Fruit fly (Drosophila melanogaster): Measurements from ENCODE around the gene CG11964.

CG11964 gene

DNA sequence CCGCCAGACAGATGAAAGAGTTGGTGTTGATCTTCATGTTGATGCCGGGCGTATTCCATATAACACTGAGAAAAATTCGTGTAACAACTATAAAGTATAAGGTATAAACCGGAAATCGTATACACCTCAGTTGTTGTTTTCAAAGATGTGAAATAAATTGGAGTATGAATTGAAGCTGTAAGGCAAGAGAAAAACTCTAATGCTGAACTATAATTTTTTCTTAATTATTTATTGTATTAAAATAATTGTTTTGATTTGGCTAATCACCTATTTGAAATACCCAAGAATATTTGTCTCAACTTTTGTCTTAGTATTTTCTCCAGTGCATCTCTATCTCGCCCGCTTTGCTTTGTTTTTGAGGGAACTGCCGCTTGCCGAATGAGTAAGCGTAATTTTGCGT is 15.5 kb upstream of the CG11964 start (continued):
- no peak for TF ChIP-seq Doc2 (GFP tag; IDR thresholded peaks at IDR 0.05)
- no peak for TF ChIP-seq gcm2 (GFP tag; optimal IDR thresholded peaks at IDR 0.05)
- no peak for TF ChIP-seq Atf-2 (GFP tag; optimal IDR thresholded peaks at IDR 0.05)
- no peak for TF ChIP-seq Hey (tag; optimal IDR thresholded peaks at IDR 0.05)
- TF ChIP-seq NfI (GFP tag; optimal IDR thresholded peaks at IDR 0.05) = peak; percentile 39
- no peak for TF ChIP-seq CG4360 (GFP tag; IDR thresholded peaks at IDR 0.05)
- TF ChIP-seq sqz (GFP tag; optimal IDR thresholded peaks at IDR 0.05) = peak; percentile 11
- TF ChIP-seq Sin3A (optimal IDR thresholded peaks at IDR 0.05) = no peak
- TF ChIP-seq CG15269 (tag; optimal IDR thresholded peaks at IDR 0.05) = peak; percentile 74
- TF ChIP-seq Dip3 (GFP tag; optimal IDR thresholded peaks at IDR 0.05) = no peak
- TF ChIP-seq CG12942 (GFP tag; optimal IDR thresholded peaks at IDR 0.05) = peak; percentile 30
- no peak for TF ChIP-seq sim (GFP tag; IDR thresholded peaks at IDR 0.05)
- TF ChIP-seq CG18011 (GFP tag; optimal IDR thresholded peaks at IDR 0.05) = no peak
- TF ChIP-seq Dek (tag; optimal IDR thresholded peaks at IDR 0.05) = peak; percentile 26
- TF ChIP-seq scrt (GFP tag; optimal IDR thresholded peaks at IDR 0.05) = peak; percentile 5
- peak; percentile 7 for TF ChIP-seq CG33557 (GFP tag; optimal IDR thresholded peaks at IDR 0.05)
- peak; percentile 56 for TF ChIP-seq Hr3 (GFP tag; optimal IDR thresholded peaks at IDR 0.05)
- no peak for TF ChIP-seq MBD-R2 (GFP tag; IDR thresholded peaks at IDR 0.05)
- TF ChIP-seq dan (GFP tag; IDR thresholded peaks at IDR 0.05) = no peak
- no peak for TF ChIP-seq inv (GFP tag; IDR thresholded peaks at IDR 0.05; ENCODE audit: partially characterized antibody)
- TF ChIP-seq lmd (GFP tag; IDR thresholded peaks at IDR 0.05) = peak; percentile 45
- TF ChIP-seq Nf-YA (GFP tag; IDR thresholded peaks at IDR 0.05) = peak; percentile 31; the same call in 1 of the 2 replicates
- no peak for TF ChIP-seq CG2202 (tag; optimal IDR thresholded peaks at IDR 0.05)
- no peak for TF ChIP-seq Ets97D (GFP tag; optimal IDR thresholded peaks at IDR 0.05)
- TF ChIP-seq CG43689 (GFP tag; IDR thresholded peaks at IDR 0.05) = no peak
- no peak for TF ChIP-seq CG14965 (GFP tag; optimal IDR thresholded peaks at IDR 0.05; ENCODE audit: borderline replicate concordance)
- TF ChIP-seq row (GFP tag; IDR thresholded peaks at IDR 0.05) = peak; percentile 45; the same call in 2 of the 3 replicates
- no peak for TF ChIP-seq CG1024 (GFP tag; IDR thresholded peaks at IDR 0.05)
- TF ChIP-seq chif (GFP tag; optimal IDR thresholded peaks at IDR 0.05) = no peak
- TF ChIP-seq CG17829 (tag; optimal IDR thresholded peaks at IDR 0.05) = peak; percentile 64
- no peak for TF ChIP-seq HLHmδ (GFP tag; optimal IDR thresholded peaks at IDR 0.05)
- peak; percentile 58 for TF ChIP-seq CG9437 (GFP tag; optimal IDR thresholded peaks at IDR 0.05)
- no peak for TF ChIP-seq CG8089 (GFP tag; optimal IDR thresholded peaks at IDR 0.05)
- peak in 1 of 3 experiments; percentile 64 for TF ChIP-seq lola (GFP tag; optimal IDR thresholded peaks at IDR 0.05)
- no peak for TF ChIP-seq CG2129 (GFP tag; IDR thresholded peaks at IDR 0.05; ENCODE audit: partially characterized antibody)
- TF ChIP-seq Xrp1 (GFP tag; IDR thresholded peaks at IDR 0.05) = peak; percentile 62; the same call in 1 of the 2 replicates
- TF ChIP-seq sc (optimal IDR thresholded peaks at IDR 0.05) = no peak
- peak; percentile 29 for TF ChIP-seq sc (GFP tag; optimal IDR thresholded peaks at IDR 0.05)
- peak; percentile 83 for TF ChIP-seq phol (tag; optimal IDR thresholded peaks at IDR 0.05)
- TF ChIP-seq CG13894 (tag; optimal IDR thresholded peaks at IDR 0.05) = no peak
- TF ChIP-seq mirr (GFP tag; optimal IDR thresholded peaks at IDR 0.05) = no peak
- TF ChIP-seq sima (GFP tag; optimal IDR thresholded peaks at IDR 0.05) = no peak
- no peak for TF ChIP-seq cad (GFP tag; optimal IDR thresholded peaks at IDR 0.05)
- TF ChIP-seq cg (GFP tag; optimal IDR thresholded peaks at IDR 0.05) = no peak
- no peak for TF ChIP-seq croc (GFP tag; conservative IDR thresholded peaks at IDR 0.05)
- TF ChIP-seq Hr51 (GFP tag; optimal IDR thresholded peaks at IDR 0.05) = peak in 1 of 2 experiments; percentile 86
- peak in 1 of 2 experiments; percentile 64 for TF ChIP-seq bsh (GFP tag; optimal IDR thresholded peaks at IDR 0.05)
- no peak for TF ChIP-seq ato (GFP tag; IDR thresholded peaks at IDR 0.05; ENCODE audit: partially characterized antibody)
- TF ChIP-seq PHDP (tag; optimal IDR thresholded peaks at IDR 0.05) = peak; percentile 61
- TF ChIP-seq CG18476 (GFP tag; optimal IDR thresholded peaks at IDR 0.05) = no peak
- peak; percentile 27 for TF ChIP-seq CG13775 (GFP tag; optimal IDR thresholded peaks at IDR 0.05)

Measured in whole organism, embryonic.